Fruit fly (Drosophila melanogaster) whole organism, embryonic: ENCODE data around the gene Mekk1.

Experiments used
- BtbVII ChIP-seq: fragments of 200-800 bp; sonication (Bioruptor generic); optimal IDR thresholded peaks from 3 replicates; lab custom pipeline; 2017; ENCODE audit warnings: missing biosample characterization, mild to moderate bottlenecking, missing genetic modification characterization
- CG1024 ChIP-seq: fragments of 200-800 bp; sonication (Bioruptor generic); IDR thresholded peaks from 2 replicates; pipeline ENCODE4 v1.3.6; 2022; ENCODE audit warnings: missing biosample characterization, missing genetic modification characterization
- CG10565 ChIP-seq: fragments of 200-800 bp; sonication (Bioruptor generic); optimal IDR thresholded peaks from 3 replicates; lab custom pipeline; 2016; ENCODE audit warnings: missing biosample characterization, mild to moderate bottlenecking, missing genetic modification characterization
- CG10654 ChIP-seq: fragments of 200-800 bp; sonication (Bioruptor generic); optimal IDR thresholded peaks from 2 replicates; lab custom pipeline; 2016; ENCODE audit warnings: missing biosample characterization, missing genetic modification characterization
- CG11504 ChIP-seq: fragments of 200-800 bp; sonication (Bioruptor generic); optimal IDR thresholded peaks from 3 replicates; lab custom pipeline; 2019; ENCODE audit warnings: missing biosample characterization, mild to moderate bottlenecking, missing genetic modification characterization, moderate library complexity
- CG12155 ChIP-seq: fragments of 200-800 bp; sonication (Bioruptor generic); optimal IDR thresholded peaks from 3 replicates; lab custom pipeline; 2016; ENCODE audit warnings: missing biosample characterization, missing genetic modification characterization
- CG12219 ChIP-seq: fragments of 200-800 bp; sonication (Bioruptor generic); optimal IDR thresholded peaks from 3 replicates; lab custom pipeline; 2018; ENCODE audit warnings: missing biosample characterization, mild to moderate bottlenecking, missing genetic modification characterization
- CG13287 ChIP-seq: fragments of 200-800 bp; sonication (Bioruptor generic); IDR thresholded peaks from 2 replicates; pipeline ENCODE4 v1.3.6; 2022; ENCODE audit warnings: missing biosample characterization, missing genetic modification characterization; ENCODE audit not compliant: partially characterized antibody
- CG13424 ChIP-seq: fragments of 200-800 bp; sonication (Bioruptor generic); optimal IDR thresholded peaks from 2 replicates; lab custom pipeline; 2019; ENCODE audit warnings: missing biosample characterization, mild to moderate bottlenecking, missing genetic modification characterization, moderate library complexity
- CG14860 ChIP-seq: fragments of 200-800 bp; sonication (Bioruptor generic); IDR thresholded peaks from 3 replicates; pipeline ENCODE4 v1.3.6; 2022; ENCODE audit warnings: missing biosample characterization, missing genetic modification characterization; ENCODE audit not compliant: partially characterized antibody
- CG1529 ChIP-seq: fragments of 200-800 bp; sonication (Bioruptor generic); optimal IDR thresholded peaks from 3 replicates; lab custom pipeline; 2018; ENCODE audit warnings: missing biosample characterization, missing genetic modification characterization
- CG2116 ChIP-seq: fragments of 200-800 bp; sonication (Bioruptor generic); optimal IDR thresholded peaks from 3 replicates; lab custom pipeline; 2018; ENCODE audit warnings: missing biosample characterization, mild to moderate bottlenecking, missing genetic modification characterization
- CG2712 ChIP-seq: fragments of 200-800 bp; optimal IDR thresholded peaks from 3 replicates; lab custom pipeline; 2019; ENCODE audit warnings: missing biosample characterization, mild to moderate bottlenecking, missing genetic modification characterization, moderate library complexity
- CG3838 ChIP-seq: fragments of 200-800 bp; sonication (Bioruptor generic); optimal IDR thresholded peaks from 3 replicates; lab custom pipeline; 2016; ENCODE audit warnings: missing biosample characterization, missing genetic modification characterization
- CG3995 ChIP-seq: fragments of 200-800 bp; sonication (Bioruptor generic); optimal IDR thresholded peaks from 3 replicates; lab custom pipeline; 2016; ENCODE audit warnings: missing biosample characterization, missing genetic modification characterization
- CG42726 ChIP-seq: fragments of 200-800 bp; sonication (Bioruptor generic); IDR thresholded peaks from 2 replicates; pipeline ENCODE4 v1.3.6; 2022; ENCODE audit warnings: missing biosample characterization, missing genetic modification characterization; ENCODE audit not compliant: partially characterized antibody
- CG4404 ChIP-seq: fragments of 200-800 bp; sonication (Bioruptor generic); IDR thresholded peaks from 2 replicates; pipeline ENCODE4 v1.3.6; 2022; ENCODE audit warnings: missing biosample characterization, missing genetic modification characterization
- CG4854 ChIP-seq: fragments of 200-800 bp; sonication (Bioruptor generic); optimal IDR thresholded peaks from 2 replicates; lab custom pipeline; 2016; ENCODE audit warnings: missing biosample characterization, missing genetic modification characterization, inconsistent platforms
- CG7839 ChIP-seq: fragments of 200-800 bp; sonication (Bioruptor generic); optimal IDR thresholded peaks from 3 replicates; lab custom pipeline; 2018; ENCODE audit warnings: missing biosample characterization, mild to moderate bottlenecking, missing genetic modification characterization, moderate library complexity
- CG7928 ChIP-seq: fragments of 200-800 bp; sonication (Bioruptor generic); optimal IDR thresholded peaks from 2 replicates; lab custom pipeline; 2017; ENCODE audit warnings: missing biosample characterization, mild to moderate bottlenecking, missing genetic modification characterization
- CG8359 ChIP-seq: fragments of 200-800 bp; sonication (Bioruptor generic); optimal IDR thresholded peaks from 2 replicates; lab custom pipeline; 2017; ENCODE audit warnings: missing biosample characterization, mild to moderate bottlenecking, missing genetic modification characterization, borderline replicate concordance
- CG8765 ChIP-seq: fragments of 200-800 bp; sonication (Bioruptor generic); IDR thresholded peaks from 2 replicates; pipeline ENCODE4 v1.3.6; 2022; ENCODE audit warnings: missing biosample characterization, missing genetic modification characterization
- CG9817 ChIP-seq: fragments of 200-800 bp; sonication (Bioruptor generic); optimal IDR thresholded peaks from 2 replicates; lab custom pipeline; 2018; ENCODE audit warnings: missing biosample characterization, mild to moderate bottlenecking, missing genetic modification characterization, moderate library complexity
- CkIIα-i1 ChIP-seq: fragments of 200-800 bp; sonication (Bioruptor generic); IDR thresholded peaks from 2 replicates; pipeline ENCODE4 v1.3.6; 2022; ENCODE audit warnings: missing biosample characterization, missing genetic modification characterization
- Doc2 ChIP-seq: fragments of 200-800 bp; sonication (Bioruptor generic); IDR thresholded peaks from 2 replicates; pipeline ENCODE4 v1.3.6; 2022; ENCODE audit warnings: missing biosample characterization, missing genetic modification characterization
- Dp ChIP-seq: fragments of 200-800 bp; sonication (Bioruptor generic); optimal IDR thresholded peaks from 2 replicates; lab custom pipeline; 2018; ENCODE audit warnings: missing biosample characterization, mild to moderate bottlenecking, missing genetic modification characterization, moderate library complexity
- HLH3B ChIP-seq: fragments of 200-800 bp; sonication (Bioruptor generic); IDR thresholded peaks from 2 replicates; pipeline ENCODE4 v1.3.6; 2022; ENCODE audit warnings: missing biosample characterization, missing genetic modification characterization
- HLH54F ChIP-seq: fragments of 200-800 bp; sonication (Bioruptor generic); optimal IDR thresholded peaks from 3 replicates; lab custom pipeline; 2016; ENCODE audit warnings: missing biosample characterization, missing genetic modification characterization
- NC2β ChIP-seq: fragments of 200-800 bp; sonication (Bioruptor generic); optimal IDR thresholded peaks from 2 replicates; lab custom pipeline; 2016; ENCODE audit warnings: missing biosample characterization, missing genetic modification characterization
- NfI ChIP-seq: fragments of 200-800 bp; sonication (Bioruptor generic); optimal IDR thresholded peaks from 3 replicates; lab custom pipeline; 2018; ENCODE audit warnings: missing biosample characterization, mild to moderate bottlenecking, missing genetic modification characterization, moderate library complexity
- Pdp1 ChIP-seq, 2 experiments: fragments of 200-800 bp; sonication (Bioruptor generic); optimal IDR thresholded peaks; 3 replicates each; lab custom pipeline; 2016; ENCODE audit warnings: missing biosample characterization in 2 of 2, missing genetic modification characterization in 2 of 2, mild to moderate bottlenecking in 1 of 2, moderate library complexity in 1 of 2
- ato ChIP-seq: fragments of 200-800 bp; sonication (Bioruptor generic); IDR thresholded peaks from 2 replicates; pipeline ENCODE4 v1.3.6; 2022; ENCODE audit warnings: missing biosample characterization, missing genetic modification characterization; ENCODE audit not compliant: partially characterized antibody
- btn ChIP-seq: fragments of 200-800 bp; sonication (Bioruptor generic); optimal IDR thresholded peaks from 2 replicates; lab custom pipeline; 2016; ENCODE audit warnings: missing biosample characterization, missing genetic modification characterization
- crc ChIP-seq: fragments of 200-800 bp; sonication (Bioruptor generic); optimal IDR thresholded peaks from 2 replicates; lab custom pipeline; 2016; ENCODE audit warnings: missing biosample characterization, missing genetic modification characterization
- dan ChIP-seq: fragments of 200-800 bp; sonication (Bioruptor generic); IDR thresholded peaks from 2 replicates; pipeline ENCODE4 v1.3.6; 2022; ENCODE audit warnings: missing biosample characterization, missing genetic modification characterization
- gfzf ChIP-seq: fragments of 200-800 bp; sonication (Bioruptor generic); optimal IDR thresholded peaks from 2 replicates; lab custom pipeline; 2016; ENCODE audit warnings: missing biosample characterization, mild to moderate bottlenecking, missing genetic modification characterization, moderate library complexity
- gsb-n ChIP-seq: fragments of 200-800 bp; sonication (Bioruptor generic); optimal IDR thresholded peaks from 3 replicates; lab custom pipeline; 2018; ENCODE audit warnings: missing biosample characterization, mild to moderate bottlenecking, missing genetic modification characterization
- klu ChIP-seq: fragments of 200-800 bp; sonication (Bioruptor generic); IDR thresholded peaks from 2 replicates; pipeline ENCODE4 v1.3.6; 2022; ENCODE audit warnings: missing biosample characterization, missing genetic modification characterization
- lola ChIP-seq, 3 experiments: fragments of >200 bp in 2 of 3; fragments of 200-800 bp in 1 of 3; sonication (Bioruptor generic) in 1 of 3; optimal IDR thresholded peaks; 2 replicates each; lab custom pipeline; 2017 to 2019; ENCODE audit warnings: missing biosample characterization in 3 of 3, missing genetic modification characterization in 3 of 3, mild to moderate bottlenecking in 1 of 3, moderate library complexity in 1 of 3
- mam ChIP-seq: fragments of 200-800 bp; sonication (Bioruptor generic); optimal IDR thresholded peaks from 3 replicates; lab custom pipeline; 2016; ENCODE audit warnings: missing biosample characterization, missing genetic modification characterization
- nmo ChIP-seq: fragments of 200-800 bp; sonication (Bioruptor generic); optimal IDR thresholded peaks from 2 replicates; lab custom pipeline; 2018; ENCODE audit warnings: missing biosample characterization, mild to moderate bottlenecking, missing genetic modification characterization, moderate library complexity
- p53 ChIP-seq: fragments of 200-800 bp; sonication (Bioruptor generic); optimal IDR thresholded peaks from 2 replicates; lab custom pipeline; 2016; ENCODE audit warnings: missing biosample characterization, missing genetic modification characterization
- run ChIP-seq: fragments of 200-800 bp; sonication (Bioruptor generic); optimal IDR thresholded peaks from 3 replicates; lab custom pipeline; 2018; ENCODE audit warnings: missing biosample characterization, mild to moderate bottlenecking, missing genetic modification characterization
- sd ChIP-seq: fragments of 200-800 bp; sonication (Bioruptor generic); optimal IDR thresholded peaks from 3 replicates; lab custom pipeline; 2018; ENCODE audit warnings: missing biosample characterization, mild to moderate bottlenecking, missing genetic modification characterization, moderate library complexity
- stwl ChIP-seq: fragments of 200-800 bp; sonication (Bioruptor generic); optimal IDR thresholded peaks from 3 replicates; lab custom pipeline; 2018; ENCODE audit warnings: missing biosample characterization, mild to moderate bottlenecking, missing genetic modification characterization, moderate library complexity
- tna ChIP-seq: fragments of 200-800 bp; sonication (Bioruptor generic); IDR thresholded peaks from 2 replicates; pipeline ENCODE4 v1.3.6; 2022; ENCODE audit warnings: missing biosample characterization, missing genetic modification characterization; ENCODE audit not compliant: partially characterized antibody
- vnd ChIP-seq: fragments of 200-800 bp; sonication (Bioruptor generic); IDR thresholded peaks from 3 replicates; pipeline ENCODE4 v1.3.6; 2022; ENCODE audit warnings: missing biosample characterization, missing genetic modification characterization; ENCODE audit not compliant: partially characterized antibody
- zen ChIP-seq: fragments of 200-800 bp; sonication (Bioruptor generic); optimal IDR thresholded peaks from 3 replicates; lab custom pipeline; 2018; ENCODE audit warnings: missing biosample characterization, mild to moderate bottlenecking, missing genetic modification characterization, moderate library complexity

Mekk1 gene

dm6 chr3R:18758548-18759257 is 15.3 kb upstream of the Mekk1 start, which contains the start of gene Epg5 (continued):
- TF ChIP-seq zen (tag; lab: Kevin White, UChicago) (no peak), CG4854 (GFP tag; lab: Kevin White, UChicago) (no peak), NC2β (GFP tag; lab: Kevin White, UChicago) (peak; percentile 52), CG7839 (tag; lab: Kevin White, UChicago) (no peak), Pdp1 (GFP tag; optimal IDR thresholded peaks at IDR 0.05; lab: Kevin White, UChicago) (peak in 1 of 2 experiments; percentile 74), gsb-n (no peak), ato (GFP tag; lab: Robert Waterston, UW) (peak; percentile 78), CG1024 (GFP tag; lab: Robert Waterston, UW) (no peak), CkIIα-i1 (GFP tag; lab: Robert Waterston, UW) (no peak), CG13287 (peak; percentile 99), run (tag; lab: Kevin White, UChicago) (no peak), CG10565 (GFP tag; lab: Kevin White, UChicago) (no peak), CG12155 (GFP tag; lab: Kevin White, UChicago) (peak; percentile 74), CG3838 (GFP tag; lab: Kevin White, UChicago) (peak; percentile 20), CG8765 (GFP tag; lab: Robert Waterston, UW) (peak; percentile 47; the same call in 1 of the 2 replicates), btn (GFP tag; lab: Kevin White, UChicago) (peak; percentile 29), CG2712 (no peak), tna (GFP tag; lab: Robert Waterston, UW) (peak; percentile 85), stwl (tag; lab: Kevin White, UChicago) (peak; percentile 70), CG7928 (GFP tag; lab: Kevin White, UChicago) (peak; percentile 93), CG9817 (peak; percentile 78), dan (GFP tag; lab: Robert Waterston, UW) (no peak), nmo (peak; percentile 88), crc (GFP tag; lab: Kevin White, UChicago) (no peak), CG10654 (peak; percentile 58), CG1529 (GFP tag; lab: Kevin White, UChicago) (no peak), CG13424 (tag; lab: Kevin White, UChicago) (peak; percentile 70), klu (GFP tag; lab: Robert Waterston, UW) (peak; percentile 70; the same call in 1 of the 2 replicates), CG42726 (peak; percentile 87), lola (GFP tag; optimal IDR thresholded peaks at IDR 0.05; lab: Kevin White, UChicago) (no peak), Dp (GFP tag; lab: Kevin White, UChicago) (peak; percentile 87), CG4404 (GFP tag; lab: Robert Waterston, UW) (peak; percentile 63), sd (tag; lab: Kevin White, UChicago) (no peak), CG12219 (GFP tag; lab: Kevin White, UChicago) (no peak), HLH3B (peak; percentile 39; the same call in 1 of the 2 replicates), CG2116 (GFP tag; lab: Kevin White, UChicago) (peak; percentile 47), mam (GFP tag; lab: Kevin White, UChicago) (peak; percentile 81), HLH54F (GFP tag; lab: Kevin White, UChicago) (peak; percentile 82), CG3995 (GFP tag; lab: Kevin White, UChicago) (peak; percentile 80), p53 (GFP tag; lab: Kevin White, UChicago) (peak; percentile 11), NfI (GFP tag; lab: Kevin White, UChicago) (no peak), CG8359 (no peak), CG14860 (GFP tag; lab: Robert Waterston, UW) (peak; percentile 98), gfzf (GFP tag; lab: Kevin White, UChicago) (peak; percentile 27), BtbVII (no peak), CG11504 (no peak), Doc2 (GFP tag; lab: Robert Waterston, UW) (no peak), vnd (GFP tag; lab: Robert Waterston, UW) (peak; percentile 99)
